Fruit fly (Drosophila melanogaster): ENCODE results near the gene CG11249.
A peak's percentile ranks its signal among the peaks of the same experiment; 100 is the strongest.

Gene CG11249

dm6 chr3L:21640815-21641214 is 31.1 kb upstream of the CG11249 start, which contains the start of gene Atox1:
TSS of gene Atox1 (plus strand) at chr3L:21640995.
- no peak for TF ChIP-seq Pif1A (GFP tag; optimal IDR thresholded peaks at IDR 0.05)
- peak; percentile 58 for TF ChIP-seq EcR (GFP tag; optimal IDR thresholded peaks at IDR 0.05)
- peak; percentile 17 for TF ChIP-seq CG8159 (tag; optimal IDR thresholded peaks at IDR 0.05)
- no peak for TF ChIP-seq CG10348 (GFP tag; IDR thresholded peaks at IDR 0.05)
- peak; percentile 51; the same call in 1 of the 2 replicates for TF ChIP-seq CG12605 (GFP tag; IDR thresholded peaks at IDR 0.05)
- peak; percentile 16 for TF ChIP-seq CG17806 (tag; optimal IDR thresholded peaks at IDR 0.05)
- TF ChIP-seq CG9948 (tag; optimal IDR thresholded peaks at IDR 0.05): no peak
- no peak for TF ChIP-seq rn (GFP tag; IDR thresholded peaks at IDR 0.05)
- TF ChIP-seq gl (tag; optimal IDR thresholded peaks at IDR 0.05): peak; percentile 37
- TF ChIP-seq CG8301 (tag; optimal IDR thresholded peaks at IDR 0.05): no peak
- peak; percentile 29; the same call in 1 of the 3 replicates for TF ChIP-seq fd96Ca (GFP tag; IDR thresholded peaks at IDR 0.05)
- no peak for TF ChIP-seq Pif1B (GFP tag; optimal IDR thresholded peaks at IDR 0.05)
- no peak for TF ChIP-seq CG13204 (GFP tag; optimal IDR thresholded peaks at IDR 0.05)
- no peak for TF ChIP-seq Ets98B (GFP tag; IDR thresholded peaks at IDR 0.05)
- no peak for TF ChIP-seq D1 (tag; optimal IDR thresholded peaks at IDR 0.05)
- no peak for TF ChIP-seq CG14655 (GFP tag; optimal IDR thresholded peaks at IDR 0.05)
- TF ChIP-seq CG34367 (tag; optimal IDR thresholded peaks at IDR 0.05): peak; percentile 14
- peak; percentile 17 for TF ChIP-seq CG15710 (tag; optimal IDR thresholded peaks at IDR 0.05)
- peak; percentile 64; the same call in 2 of the 3 replicates for TF ChIP-seq CG4496 (GFP tag; IDR thresholded peaks at IDR 0.05)
- TF ChIP-seq CG32121 (GFP tag; IDR thresholded peaks at IDR 0.05): no peak; the same call in 1 of the 2 replicates
- TF ChIP-seq Snoo (tag; optimal IDR thresholded peaks at IDR 0.05): peak; percentile 7

DNA sequence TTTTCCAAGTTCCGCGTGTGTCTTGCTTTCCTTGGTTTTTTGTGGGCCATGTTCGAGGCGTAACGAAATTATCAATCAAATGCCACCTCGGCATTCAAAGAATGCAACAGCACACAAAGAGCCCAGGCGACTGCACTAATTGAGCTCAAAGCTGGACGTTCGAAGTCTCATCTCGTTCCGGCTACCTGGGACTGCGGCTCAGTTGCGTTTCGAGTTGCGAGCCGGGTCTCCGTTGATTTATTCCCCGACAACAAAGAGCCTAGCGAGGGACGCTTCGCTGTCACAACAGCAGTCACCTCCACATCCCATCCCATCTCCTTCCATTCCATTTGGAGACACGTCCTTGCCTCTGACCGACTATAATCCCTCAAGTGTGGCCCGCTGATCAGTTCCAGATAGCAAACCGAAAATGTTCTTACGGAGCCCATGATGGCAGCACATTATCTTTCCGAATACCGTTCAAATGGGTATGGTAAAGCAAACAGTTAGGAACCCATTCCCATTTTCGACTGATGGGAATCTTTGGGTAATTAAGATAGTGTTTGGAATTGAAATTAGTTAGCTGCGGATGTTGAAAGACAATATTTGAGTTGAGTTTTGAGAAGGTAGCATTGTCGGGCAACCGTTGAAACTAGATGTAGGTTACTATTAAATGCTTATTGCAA is 28.9 kb upstream of the CG11249 start:
- TF ChIP-seq CG4496 (GFP tag; IDR thresholded peaks at IDR 0.05): no peak
- no peak for TF ChIP-seq CG12605 (GFP tag; IDR thresholded peaks at IDR 0.05)
- no peak for TF ChIP-seq CG10348 (GFP tag; IDR thresholded peaks at IDR 0.05)
- TF ChIP-seq rn (GFP tag; IDR thresholded peaks at IDR 0.05): no peak
- no peak for TF ChIP-seq CG17806 (tag; optimal IDR thresholded peaks at IDR 0.05)
- no peak for TF ChIP-seq CG8159 (tag; optimal IDR thresholded peaks at IDR 0.05)
- no peak for TF ChIP-seq D1 (tag; optimal IDR thresholded peaks at IDR 0.05)

DNA sequence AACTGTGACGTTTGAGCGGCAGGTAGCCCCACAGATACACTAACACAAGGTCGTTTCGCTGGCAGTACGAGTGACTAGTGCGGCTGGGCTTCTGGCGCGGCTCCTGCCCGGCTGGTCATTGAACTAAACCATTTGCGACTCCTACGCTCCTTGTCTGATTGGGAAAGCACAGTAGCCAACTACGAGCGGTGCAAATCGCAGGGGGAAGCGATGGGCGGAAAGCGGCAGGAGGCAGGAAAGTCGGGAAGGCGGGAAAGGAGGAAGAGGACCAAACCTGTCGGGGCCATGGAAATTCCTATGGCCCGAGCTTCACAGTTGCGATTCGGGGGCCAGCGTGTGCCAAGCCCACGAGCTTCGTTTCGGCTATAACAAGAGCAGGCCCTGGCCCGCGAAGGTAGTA is 27.8 kb upstream of the CG11249 start:
- TF ChIP-seq CG12605 (GFP tag; IDR thresholded peaks at IDR 0.05): no peak
- TF ChIP-seq CG4496 (GFP tag; IDR thresholded peaks at IDR 0.05): peak; percentile 41; the same call in 2 of the 3 replicates
- no peak for TF ChIP-seq rn (GFP tag; IDR thresholded peaks at IDR 0.05)
- TF ChIP-seq Pif1B (GFP tag; optimal IDR thresholded peaks at IDR 0.05): no peak
- no peak for TF ChIP-seq CG15710 (tag; optimal IDR thresholded peaks at IDR 0.05)
- TF ChIP-seq CG32121 (GFP tag; IDR thresholded peaks at IDR 0.05): no peak
- TF ChIP-seq Snoo (tag; optimal IDR thresholded peaks at IDR 0.05): no peak
- TF ChIP-seq Pif1A (GFP tag; optimal IDR thresholded peaks at IDR 0.05): no peak
- peak; percentile 69 for TF ChIP-seq CG13204 (GFP tag; optimal IDR thresholded peaks at IDR 0.05)
- no peak for TF ChIP-seq CG34367 (tag; optimal IDR thresholded peaks at IDR 0.05)
- no peak for TF ChIP-seq CG8159 (tag; optimal IDR thresholded peaks at IDR 0.05)
- no peak for TF ChIP-seq CG17806 (tag; optimal IDR thresholded peaks at IDR 0.05)
- TF ChIP-seq Ets98B (GFP tag; IDR thresholded peaks at IDR 0.05): no peak
- no peak for TF ChIP-seq CG10348 (GFP tag; IDR thresholded peaks at IDR 0.05)
- no peak for TF ChIP-seq fd96Ca (GFP tag; IDR thresholded peaks at IDR 0.05)
- TF ChIP-seq EcR (GFP tag; optimal IDR thresholded peaks at IDR 0.05): peak; percentile 91
- no peak for TF ChIP-seq CG14655 (GFP tag; optimal IDR thresholded peaks at IDR 0.05)

DNA sequence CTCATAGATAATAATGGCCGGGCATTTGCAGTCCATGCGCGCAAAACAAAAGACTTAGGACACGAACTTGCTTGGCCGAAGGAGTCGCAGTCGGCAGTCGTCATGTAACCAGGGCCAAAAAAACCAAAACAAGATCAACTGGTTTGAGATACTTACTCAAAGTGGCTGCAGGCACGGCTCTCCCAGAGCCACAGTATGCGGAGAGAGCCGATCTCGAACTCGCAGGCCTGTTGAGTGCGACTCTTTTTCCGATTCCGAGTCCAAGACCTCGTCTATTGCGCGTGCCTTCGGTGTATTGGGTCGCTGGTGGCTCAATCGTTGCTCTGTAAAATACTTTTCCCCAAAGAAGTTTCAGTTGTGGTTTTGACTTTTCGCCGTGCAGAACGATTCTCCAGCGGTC is 27.3 kb upstream of the CG11249 start, which contains the start of gene CG43980:
Gene CG43980 (plus strand): TSS at position 352 of the 400 bp plus-strand sequence.
- TF ChIP-seq CG13204 (GFP tag; optimal IDR thresholded peaks at IDR 0.05) (no peak), CG32121 (GFP tag; IDR thresholded peaks at IDR 0.05) (no peak), Pif1B (GFP tag; optimal IDR thresholded peaks at IDR 0.05) (no peak), CG4496 (GFP tag; IDR thresholded peaks at IDR 0.05) (no peak), EcR (GFP tag; optimal IDR thresholded peaks at IDR 0.05) (no peak), CG8159 (tag; optimal IDR thresholded peaks at IDR 0.05) (no peak), CG14655 (GFP tag; optimal IDR thresholded peaks at IDR 0.05) (no peak), Ets98B (GFP tag; IDR thresholded peaks at IDR 0.05) (no peak), CG12605 (GFP tag; IDR thresholded peaks at IDR 0.05) (no peak), CG15710 (tag; optimal IDR thresholded peaks at IDR 0.05) (no peak), CG10348 (GFP tag; IDR thresholded peaks at IDR 0.05) (no peak), CG8301 (tag; optimal IDR thresholded peaks at IDR 0.05) (no peak), rn (GFP tag; IDR thresholded peaks at IDR 0.05) (no peak), CG34367 (tag; optimal IDR thresholded peaks at IDR 0.05) (no peak), gl (tag; optimal IDR thresholded peaks at IDR 0.05) (no peak), CG17806 (tag; optimal IDR thresholded peaks at IDR 0.05) (no peak), CG9948 (tag; optimal IDR thresholded peaks at IDR 0.05) (no peak)

dm6 chr3L:21645878-21646277 is 26.1 kb upstream of the CG11249 start:
- TF ChIP-seq CG8159 (tag; optimal IDR thresholded peaks at IDR 0.05) (no peak), CG14655 (GFP tag; optimal IDR thresholded peaks at IDR 0.05) (no peak), CG8301 (tag; optimal IDR thresholded peaks at IDR 0.05) (no peak), CG13204 (GFP tag; optimal IDR thresholded peaks at IDR 0.05) (no peak), CG17806 (tag; optimal IDR thresholded peaks at IDR 0.05) (no peak), CG10348 (GFP tag; IDR thresholded peaks at IDR 0.05) (no peak), CG32121 (GFP tag; IDR thresholded peaks at IDR 0.05) (no peak), fd96Ca (GFP tag; IDR thresholded peaks at IDR 0.05) (no peak), Pif1A (GFP tag; optimal IDR thresholded peaks at IDR 0.05) (no peak), CG34367 (tag; optimal IDR thresholded peaks at IDR 0.05) (no peak), CG12605 (GFP tag; IDR thresholded peaks at IDR 0.05) (no peak)

dm6 chr3L:21647853-21648252 is 24.1 kb upstream of the CG11249 start:
- TF ChIP-seq CG34367 (tag; optimal IDR thresholded peaks at IDR 0.05) (no peak), CG12605 (GFP tag; IDR thresholded peaks at IDR 0.05) (no peak), EcR (GFP tag; optimal IDR thresholded peaks at IDR 0.05) (no peak), CG8301 (tag; optimal IDR thresholded peaks at IDR 0.05) (no peak), CG17806 (tag; optimal IDR thresholded peaks at IDR 0.05) (no peak), gl (tag; optimal IDR thresholded peaks at IDR 0.05) (no peak), CG10348 (GFP tag; IDR thresholded peaks at IDR 0.05) (no peak), fd96Ca (GFP tag; IDR thresholded peaks at IDR 0.05) (no peak), CG13204 (GFP tag; optimal IDR thresholded peaks at IDR 0.05) (no peak), rn (GFP tag; IDR thresholded peaks at IDR 0.05) (no peak), CG8159 (tag; optimal IDR thresholded peaks at IDR 0.05) (no peak), Pif1B (GFP tag; optimal IDR thresholded peaks at IDR 0.05) (no peak), Pif1A (GFP tag; optimal IDR thresholded peaks at IDR 0.05) (no peak), D1 (tag; optimal IDR thresholded peaks at IDR 0.05) (no peak), Snoo (tag; optimal IDR thresholded peaks at IDR 0.05) (no peak), CG14655 (GFP tag; optimal IDR thresholded peaks at IDR 0.05) (no peak)
